Comparison of ENCODE assay signal across 1 fruit fly cellular context in the genomic region with DNA sequence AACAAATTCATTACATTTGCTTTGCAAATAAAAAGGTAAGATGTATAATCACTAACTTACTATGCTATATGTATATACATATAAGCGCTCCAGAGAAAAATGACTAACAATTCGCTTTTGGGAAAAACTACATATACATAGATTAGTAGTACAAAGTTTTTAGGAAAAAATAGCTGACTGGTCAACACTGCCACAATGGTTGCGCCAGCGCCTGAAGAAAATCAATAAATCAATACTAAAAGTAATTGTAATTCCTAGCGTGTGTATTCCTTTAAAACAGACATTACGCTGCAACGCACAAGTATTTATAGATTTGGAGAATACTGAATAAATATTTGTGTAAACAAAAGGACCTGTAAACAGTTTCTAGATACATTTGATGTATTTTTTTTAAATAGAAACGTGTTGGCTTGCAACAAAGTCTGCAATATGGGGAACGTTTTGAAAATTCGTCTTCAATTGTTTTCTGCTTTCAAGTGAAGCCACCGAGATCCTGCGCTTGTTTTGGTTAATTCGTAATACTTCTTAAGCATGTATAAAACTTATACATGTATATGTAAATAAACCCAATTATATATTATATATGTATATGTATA.
TF ChIP-seq lines count a peak whose summit lies in the region.

No protein-coding gene starts in this region.

TF ChIP-seq in whole organism, embryonic, 481 proteins besides CTCF, POLR2A, EP300 and RAD21 (continued from another document):
- TF ChIP-seq Taf1 (GFP tag; IDR thresholded peaks at IDR 0.05; lab: Robert Waterston, UW): no peak
- TF ChIP-seq CG12769 (tag; optimal IDR thresholded peaks at IDR 0.05; lab: Kevin White, UChicago): no peak
- TF ChIP-seq CG16863 (GFP tag; optimal IDR thresholded peaks at IDR 0.05; lab: Kevin White, UChicago): no peak
- no peak for TF ChIP-seq toy (GFP tag; IDR thresholded peaks at IDR 0.05; lab: Robert Waterston, UW)
- no peak for TF ChIP-seq cwo (GFP tag; optimal IDR thresholded peaks at IDR 0.05; lab: Kevin White, UChicago)
- TF ChIP-seq CG14014 (GFP tag; IDR thresholded peaks at IDR 0.05; lab: Robert Waterston, UW): no peak
- no peak for TF ChIP-seq maf-S (GFP tag; optimal IDR thresholded peaks at IDR 0.05; lab: Kevin White, UChicago)
- TF ChIP-seq CG5245 (GFP tag; optimal IDR thresholded peaks at IDR 0.05; lab: Kevin White, UChicago): no peak
- no peak for TF ChIP-seq CG7987 (GFP tag; optimal IDR thresholded peaks at IDR 0.05; lab: Kevin White, UChicago)
- no peak for TF ChIP-seq CG2678 (tag; optimal IDR thresholded peaks at IDR 0.05; lab: Kevin White, UChicago)
- TF ChIP-seq MTF-1 (GFP tag; optimal IDR thresholded peaks at IDR 0.05; lab: Kevin White, UChicago; ENCODE audit: borderline replicate concordance): no peak
- no peak for TF ChIP-seq CG3838 (GFP tag; optimal IDR thresholded peaks at IDR 0.05; lab: Kevin White, UChicago)
- no peak for TF ChIP-seq ato (GFP tag; IDR thresholded peaks at IDR 0.05; lab: Robert Waterston, UW; ENCODE audit: partially characterized antibody)
- TF ChIP-seq CG42726 (GFP tag; IDR thresholded peaks at IDR 0.05; lab: Robert Waterston, UW; ENCODE audit: partially characterized antibody): no peak
- no peak for TF ChIP-seq CG3726 (GFP tag; IDR thresholded peaks at IDR 0.05; lab: Robert Waterston, UW)
- TF ChIP-seq lab (GFP tag; optimal IDR thresholded peaks at IDR 0.05; lab: Kevin White, UChicago): no peak
- TF ChIP-seq Dip2 (GFP tag; IDR thresholded peaks at IDR 0.05; lab: Robert Waterston, UW): no peak
- peak; percentile 87 for TF ChIP-seq wek (GFP tag; optimal IDR thresholded peaks at IDR 0.05; lab: Kevin White, UChicago)
- no peak for TF ChIP-seq Ada2b (GFP tag; IDR thresholded peaks at IDR 0.05; lab: Robert Waterston, UW)
- no peak for TF ChIP-seq trem (tag; optimal IDR thresholded peaks at IDR 0.05; lab: Kevin White, UChicago)
- no peak for TF ChIP-seq croc (GFP tag; conservative IDR thresholded peaks at IDR 0.05; lab: Robert Waterston, UW)
- no peak for TF ChIP-seq CG13624 (GFP tag; optimal IDR thresholded peaks at IDR 0.05; lab: Kevin White, UChicago)
- no peak for TF ChIP-seq cato (GFP tag; optimal IDR thresholded peaks at IDR 0.05; lab: Kevin White, UChicago; ENCODE audit: borderline replicate concordance)
- peak; percentile 65 for TF ChIP-seq CrebB (tag; optimal IDR thresholded peaks at IDR 0.05; lab: Kevin White, UChicago)
- no peak for TF ChIP-seq CG6813 (GFP tag; optimal IDR thresholded peaks at IDR 0.05; lab: Kevin White, UChicago)
- no peak for TF ChIP-seq CG10209 (GFP tag; optimal IDR thresholded peaks at IDR 0.05; lab: Kevin White, UChicago)
- no peak for TF ChIP-seq CG15073 (GFP tag; optimal IDR thresholded peaks at IDR 0.05; lab: Kevin White, UChicago)
- no peak for TF ChIP-seq exex (tag; optimal IDR thresholded peaks at IDR 0.05; lab: Kevin White, UChicago)
- no peak for TF ChIP-seq Hr3 (GFP tag; optimal IDR thresholded peaks at IDR 0.05; lab: Kevin White, UChicago)
- no peak for TF ChIP-seq wor (GFP tag; IDR thresholded peaks at IDR 0.05; lab: Robert Waterston, UW)
- peak; percentile 67 for TF ChIP-seq odd (GFP tag; optimal IDR thresholded peaks at IDR 0.05; lab: Kevin White, UChicago)
- no peak for TF ChIP-seq run (tag; optimal IDR thresholded peaks at IDR 0.05; lab: Kevin White, UChicago)
- no peak for TF ChIP-seq hkb (optimal IDR thresholded peaks at IDR 0.05; lab: Kevin White, UChicago)
- 0 out of 2 replicates have a peak, but pooled peaks have one; percentile 22 for TF ChIP-seq hkb (GFP tag; IDR thresholded peaks at IDR 0.05; lab: Robert Waterston, UW)
- TF ChIP-seq kay (GFP tag; optimal IDR thresholded peaks at IDR 0.05; lab: Kevin White, UChicago): no peak
- TF ChIP-seq fd64A (GFP tag; optimal IDR thresholded peaks at IDR 0.05; lab: Kevin White, UChicago): no peak
- no peak for TF ChIP-seq CG1602 (GFP tag; optimal IDR thresholded peaks at IDR 0.05; lab: Kevin White, UChicago)
- no peak for TF ChIP-seq Mrtf (GFP tag; IDR thresholded peaks at IDR 0.05; lab: Robert Waterston, UW)
- peak; percentile 54 for TF ChIP-seq CG3281 (GFP tag; optimal IDR thresholded peaks at IDR 0.05; lab: Kevin White, UChicago)
- no peak for TF ChIP-seq CG12942 (GFP tag; optimal IDR thresholded peaks at IDR 0.05; lab: Kevin White, UChicago)
- peak; percentile 71 for TF ChIP-seq YL-1 (GFP tag; optimal IDR thresholded peaks at IDR 0.05; lab: Kevin White, UChicago)
- no peak for TF ChIP-seq vvl (GFP tag; IDR thresholded peaks at IDR 0.05; lab: Robert Waterston, UW)
- no peak for TF ChIP-seq Usf (GFP tag; optimal IDR thresholded peaks at IDR 0.05; lab: Kevin White, UChicago)
- TF ChIP-seq ci (GFP tag; IDR thresholded peaks at IDR 0.05; lab: Robert Waterston, UW): no peak
- TF ChIP-seq CG4707 (GFP tag; optimal IDR thresholded peaks at IDR 0.05; lab: Kevin White, UChicago): peak; percentile 78
